Fruit fly (Drosophila melanogaster) whole organism, embryonic: ENCODE results near the gene CG18557.
A peak's percentile ranks its signal among the peaks of the same experiment; 100 is the strongest.

Source experiments
- ATbp ChIP-seq: fragments of 200-800 bp; sonication (Bioruptor generic); optimal IDR thresholded peaks from 2 replicates; lab custom pipeline; 2017; ENCODE audit warnings: missing biosample characterization, mild to moderate bottlenecking, missing genetic modification characterization, missing genetic modification reagents
- Awh ChIP-seq: fragments of 200-800 bp; sonication (Bioruptor generic); IDR thresholded peaks from 2 replicates; pipeline ENCODE4, ENCODE4 v1.3.6; 2022; ENCODE audit warnings: missing biosample characterization, missing genetic modification characterization
- Blimp-1 ChIP-seq: fragments of 200-800 bp; sonication (Bioruptor generic); optimal IDR thresholded peaks from 3 replicates; lab custom pipeline; 2018; ENCODE audit warnings: missing biosample characterization, missing genetic modification characterization, mild to moderate bottlenecking, moderate library complexity, missing genetic modification reagents
- BtbVII ChIP-seq: fragments of 200-800 bp; sonication (Bioruptor generic); optimal IDR thresholded peaks from 3 replicates; lab custom pipeline; 2017; ENCODE audit warnings: missing biosample characterization, mild to moderate bottlenecking, missing genetic modification characterization
- CG10147 ChIP-seq: fragments of 200-800 bp; sonication (Bioruptor generic); optimal IDR thresholded peaks from 2 replicates; lab custom pipeline; 2019; ENCODE audit warnings: missing biosample characterization, mild to moderate bottlenecking, missing genetic modification characterization, moderate library complexity
- CG10267 ChIP-seq: fragments of 200-800 bp; sonication (Bioruptor generic); optimal IDR thresholded peaks from 2 replicates; lab custom pipeline; 2018; ENCODE audit warnings: missing biosample characterization, mild to moderate bottlenecking, missing genetic modification characterization, moderate library complexity
- CG10431 ChIP-seq: fragments of 200-800 bp; sonication (Bioruptor generic); optimal IDR thresholded peaks from 3 replicates; lab custom pipeline; 2018; ENCODE audit warnings: missing biosample characterization, mild to moderate bottlenecking, missing genetic modification characterization
- CG12071 ChIP-seq: fragments of 200-800 bp; sonication (Bioruptor generic); optimal IDR thresholded peaks from 3 replicates; lab custom pipeline; 2018; ENCODE audit warnings: missing biosample characterization, mild to moderate bottlenecking, missing genetic modification characterization
- CG12659 ChIP-seq: fragments of 200-800 bp; sonication (Bioruptor generic); optimal IDR thresholded peaks from 3 replicates; lab custom pipeline; 2017; ENCODE audit warnings: mild to moderate bottlenecking, missing biosample characterization, missing genetic modification reagents, missing genetic modification characterization
- CG13424 ChIP-seq: fragments of 200-800 bp; sonication (Bioruptor generic); optimal IDR thresholded peaks from 2 replicates; lab custom pipeline; 2019; ENCODE audit warnings: missing biosample characterization, mild to moderate bottlenecking, missing genetic modification characterization, moderate library complexity
- CG14014 ChIP-seq: fragments of 200-800 bp; sonication (Bioruptor generic); IDR thresholded peaks from 2 replicates; pipeline ENCODE4 v1.3.6; 2022; ENCODE audit warnings: missing biosample characterization, missing genetic modification characterization
- CG17186 ChIP-seq: fragments of 200-800 bp; sonication (Bioruptor generic); optimal IDR thresholded peaks from 3 replicates; lab custom pipeline; 2017; ENCODE audit warnings: missing biosample characterization, missing genetic modification reagents, missing genetic modification characterization
- CG17359 ChIP-seq: fragments of 200-800 bp; sonication (Bioruptor generic); optimal IDR thresholded peaks from 3 replicates; lab custom pipeline; 2018; ENCODE audit warnings: missing biosample characterization, mild to moderate bottlenecking, missing genetic modification characterization, moderate library complexity
- CG17361 ChIP-seq: fragments of 200-800 bp; sonication (Bioruptor generic); IDR thresholded peaks from 3 replicates; pipeline ENCODE4 v1.3.6; 2022; ENCODE audit warnings: missing biosample characterization, missing genetic modification characterization
- CG17385 ChIP-seq: fragments of 200-800 bp; sonication (Bioruptor generic); optimal IDR thresholded peaks from 3 replicates; lab custom pipeline; 2018; ENCODE audit warnings: missing biosample characterization, mild to moderate bottlenecking, missing genetic modification characterization
- CG1792 ChIP-seq: fragments of 200-800 bp; sonication (Bioruptor generic); optimal IDR thresholded peaks from 2 replicates; lab custom pipeline; 2016; ENCODE audit warnings: missing biosample characterization, missing genetic modification characterization
- CG18599 ChIP-seq: fragments of 200-800 bp; sonication (Bioruptor generic); optimal IDR thresholded peaks from 3 replicates; lab custom pipeline; 2017; ENCODE audit warnings: missing biosample characterization, missing genetic modification characterization, mild to moderate bottlenecking, moderate library complexity, missing genetic modification reagents
- CG18764 ChIP-seq: fragments of 200-800 bp; sonication (Bioruptor generic); optimal IDR thresholded peaks from 3 replicates; lab custom pipeline; 2016; ENCODE audit warnings: missing biosample characterization, missing genetic modification characterization
- CG2875 ChIP-seq: fragments of 200-800 bp; sonication (Bioruptor generic); optimal IDR thresholded peaks from 2 replicates; lab custom pipeline; 2017; ENCODE audit warnings: missing biosample characterization, mild to moderate bottlenecking, missing genetic modification characterization, missing genetic modification reagents
- CG33557 ChIP-seq: fragments of 200-800 bp; sonication (Bioruptor generic); optimal IDR thresholded peaks from 2 replicates; lab custom pipeline; 2019; ENCODE audit warnings: missing biosample characterization, mild to moderate bottlenecking, missing genetic modification characterization, moderate library complexity
- CG3407 ChIP-seq: fragments of 200-800 bp; sonication (Bioruptor generic); optimal IDR thresholded peaks from 2 replicates; lab custom pipeline; 2018; ENCODE audit warnings: missing biosample characterization, mild to moderate bottlenecking, missing genetic modification characterization
- CG6813 ChIP-seq: fragments of 200-800 bp; sonication (Bioruptor generic); optimal IDR thresholded peaks from 2 replicates; lab custom pipeline; 2017; ENCODE audit warnings: missing biosample characterization, missing genetic modification characterization, mild to moderate bottlenecking, moderate library complexity, missing genetic modification reagents
- CG7839 ChIP-seq: fragments of 200-800 bp; sonication (Bioruptor generic); optimal IDR thresholded peaks from 3 replicates; lab custom pipeline; 2018; ENCODE audit warnings: missing biosample characterization, mild to moderate bottlenecking, missing genetic modification characterization, moderate library complexity
- CG8290 ChIP-seq, 3 experiments: fragments of 200-800 bp; sonication (Bioruptor generic); optimal IDR thresholded peaks; 2 replicates each; lab custom pipeline; 2016 to 2019; ENCODE audit warnings: missing biosample characterization in 3 of 3, missing genetic modification characterization in 3 of 3, mild to moderate bottlenecking in 2 of 3, moderate library complexity in 1 of 3
- CG9727 ChIP-seq: fragments of 200-800 bp; sonication (Bioruptor generic); optimal IDR thresholded peaks from 3 replicates; lab custom pipeline; 2017; ENCODE audit warnings: missing biosample characterization, mild to moderate bottlenecking, missing genetic modification characterization
- Dbx ChIP-seq: fragments of 200-800 bp; sonication (Bioruptor generic); IDR thresholded peaks from 3 replicates; pipeline ENCODE4 v1.3.6; 2022; ENCODE audit warnings: missing biosample characterization, missing genetic modification characterization
- Dip3 ChIP-seq: fragments of 200-800 bp; sonication (Bioruptor generic); optimal IDR thresholded peaks from 3 replicates; lab custom pipeline; 2016; ENCODE audit warnings: missing biosample characterization, missing genetic modification characterization
- HLHmδ ChIP-seq: fragments of 200-800 bp; sonication (Bioruptor generic); optimal IDR thresholded peaks from 2 replicates; lab custom pipeline; 2018; ENCODE audit warnings: missing biosample characterization, mild to moderate bottlenecking, missing genetic modification characterization, moderate library complexity
- Hmr ChIP-seq: fragments of 200-800 bp; sonication (Bioruptor generic); optimal IDR thresholded peaks from 3 replicates; lab custom pipeline; 2017; ENCODE audit warnings: mild to moderate bottlenecking, missing biosample characterization, missing genetic modification reagents, missing genetic modification characterization
- Hr78 ChIP-seq, 2 experiments: fragments of 200-800 bp in 1 of 2; fragments of >200 bp in 1 of 2; sonication (Bioruptor generic) in 1 of 2; optimal IDR thresholded peaks; 2 replicates each; lab custom pipeline; 2017 to 2019; ENCODE audit warnings: missing biosample characterization in 2 of 2, missing genetic modification characterization in 2 of 2, mild to moderate bottlenecking in 1 of 2, moderate library complexity in 1 of 2
- Hsf ChIP-seq: fragments of 200-800 bp; sonication (Bioruptor generic); optimal IDR thresholded peaks from 3 replicates; lab custom pipeline; 2016; ENCODE audit warnings: missing biosample characterization, missing genetic modification characterization
- Jarid2 ChIP-seq: fragments of 200-800 bp; sonication (Bioruptor generic); optimal IDR thresholded peaks from 3 replicates; lab custom pipeline; 2017; ENCODE audit warnings: mild to moderate bottlenecking, missing biosample characterization, missing genetic modification reagents, missing genetic modification characterization
- MBD-R2 ChIP-seq: fragments of 200-800 bp; sonication (Bioruptor generic); IDR thresholded peaks from 2 replicates; pipeline ENCODE4 v1.3.6; 2022; ENCODE audit warnings: missing biosample characterization, missing genetic modification characterization
- br ChIP-seq: fragments of >200 bp; optimal IDR thresholded peaks from 2 replicates; lab custom pipeline; 2017
- bsh ChIP-seq, 2 experiments: fragments of 200-800 bp; sonication (Bioruptor generic); optimal IDR thresholded peaks; 2 replicates each; lab custom pipeline; 2017 to 2018; ENCODE audit warnings: mild to moderate bottlenecking in 2 of 2, missing biosample characterization in 2 of 2, missing genetic modification characterization in 2 of 2, moderate library complexity in 1 of 2
- caup ChIP-seq: fragments of 200-800 bp; sonication (Bioruptor generic); optimal IDR thresholded peaks from 3 replicates; lab custom pipeline; 2017; ENCODE audit warnings: missing biosample characterization, mild to moderate bottlenecking, missing genetic modification characterization, moderate library complexity; ENCODE audit not compliant: severe bottlenecking
- ci ChIP-seq: fragments of 200-800 bp; sonication (Bioruptor generic); IDR thresholded peaks from 3 replicates; pipeline ENCODE4 v1.3.6; 2022; ENCODE audit warnings: missing biosample characterization, missing genetic modification characterization
- eve ChIP-seq, 2 experiments: fragments of >200 bp; optimal IDR thresholded peaks; 2 replicates each; lab custom pipeline; 2017; ENCODE audit warnings: missing biosample characterization in 2 of 2, missing genetic modification characterization in 2 of 2
- fd102C ChIP-seq: fragments of 200-800 bp; sonication (Bioruptor generic); optimal IDR thresholded peaks from 2 replicates; lab custom pipeline; 2018; ENCODE audit warnings: missing biosample characterization, mild to moderate bottlenecking, missing genetic modification characterization, moderate library complexity
- fd64A ChIP-seq: fragments of 200-800 bp; sonication (Bioruptor generic); optimal IDR thresholded peaks from 3 replicates; lab custom pipeline; 2018; ENCODE audit warnings: missing biosample characterization, mild to moderate bottlenecking, missing genetic modification characterization
- gce ChIP-seq: fragments of 200-800 bp; sonication (Bioruptor generic); IDR thresholded peaks from 3 replicates; pipeline ENCODE4 v1.3.6; 2022; ENCODE audit warnings: missing biosample characterization, missing genetic modification characterization
- lab ChIP-seq: fragments of 200-800 bp; sonication (Bioruptor generic); optimal IDR thresholded peaks from 3 replicates; lab custom pipeline; 2017; ENCODE audit warnings: missing biosample characterization, missing genetic modification characterization, mild to moderate bottlenecking, moderate library complexity, missing genetic modification reagents
- mirr ChIP-seq: fragments of 200-800 bp; sonication (Bioruptor generic); optimal IDR thresholded peaks from 3 replicates; lab custom pipeline; 2018; ENCODE audit warnings: missing biosample characterization, mild to moderate bottlenecking, missing genetic modification characterization
- odd ChIP-seq: fragments of 200-800 bp; sonication (Bioruptor generic); optimal IDR thresholded peaks from 2 replicates; lab custom pipeline; 2017; ENCODE audit warnings: missing biosample characterization, mild to moderate bottlenecking, missing genetic modification characterization
- sens ChIP-seq: fragments of 200-800 bp; sonication (Bioruptor generic); peaks from one replicate; lab custom pipeline; 2016; ENCODE audit warnings: missing biosample characterization, missing genetic modification characterization
- sob ChIP-seq: fragments of 200-800 bp; sonication (Bioruptor generic); IDR thresholded peaks from 2 replicates; pipeline ENCODE4 v1.3.6; 2022; ENCODE audit warnings: missing biosample characterization, missing genetic modification characterization
- sqz ChIP-seq: fragments of 200-800 bp; sonication (Bioruptor generic); optimal IDR thresholded peaks from 3 replicates; lab custom pipeline; 2018; ENCODE audit warnings: missing biosample characterization, mild to moderate bottlenecking, missing genetic modification characterization
- tup ChIP-seq: fragments of 200-800 bp; sonication (Bioruptor generic); optimal IDR thresholded peaks from 2 replicates; lab custom pipeline; 2016; ENCODE audit warnings: missing biosample characterization, mild to moderate bottlenecking, missing genetic modification characterization, moderate library complexity

CG18557 gene

DNA sequence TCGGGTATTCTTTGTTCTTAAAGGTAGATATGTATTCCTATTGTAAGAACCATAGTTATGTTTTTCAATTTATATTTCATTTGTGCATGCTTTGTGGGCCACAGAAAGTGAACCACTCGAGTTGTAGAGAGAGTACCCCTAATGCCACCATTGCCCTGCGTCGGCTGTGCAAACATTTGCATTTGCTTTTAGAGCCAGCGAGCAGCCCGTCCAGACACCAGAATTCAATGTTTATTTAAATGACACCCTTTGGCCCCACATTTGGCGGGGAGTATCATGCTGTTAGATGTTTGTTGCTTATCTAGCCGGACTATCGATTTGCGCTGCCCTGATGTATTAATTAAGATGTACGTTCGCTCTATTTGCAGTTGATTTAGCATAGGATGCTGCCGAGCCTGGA lies 19.1 kb upstream of the CG18557 start (continued):
- TF ChIP-seq CG17359 (peak; percentile 16), CG9727 (GFP tag; lab: Kevin White, UChicago) (peak; percentile 47), Jarid2 (GFP tag; lab: Kevin White, UChicago) (no peak), odd (GFP tag; lab: Kevin White, UChicago) (peak; percentile 55), CG3407 (peak; percentile 20), Awh (GFP tag; lab: Robert Waterston, UW) (peak; percentile 24; the same call in 1 of the 2 replicates), MBD-R2 (GFP tag; lab: Robert Waterston, UW) (no peak), eve (GFP tag; optimal IDR thresholded peaks at IDR 0.05; lab: Kevin White, UChicago) (no peak), fd64A (GFP tag; lab: Kevin White, UChicago) (peak; percentile 50), br (no peak), fd102C (GFP tag; lab: Kevin White, UChicago) (peak; percentile 14), CG12659 (GFP tag; lab: Kevin White, UChicago) (peak; percentile 24), CG13424 (tag; lab: Kevin White, UChicago) (peak; percentile 17), CG1792 (GFP tag; lab: Kevin White, UChicago) (peak; percentile 4), ATbp (GFP tag; lab: Kevin White, UChicago) (peak; percentile 70), Blimp-1 (peak; percentile 32), Hmr (GFP tag; lab: Kevin White, UChicago) (peak; percentile 20), HLHmδ (peak; percentile 87), CG12071 (GFP tag; lab: Kevin White, UChicago) (peak; percentile 59), CG6813 (GFP tag; lab: Kevin White, UChicago) (peak; percentile 68), CG7839 (tag; lab: Kevin White, UChicago) (peak; percentile 2), CG17385 (GFP tag; lab: Kevin White, UChicago) (peak; percentile 28), lab (peak; percentile 70), CG10267 (tag; lab: Kevin White, UChicago) (no peak), CG8290 (GFP tag; optimal IDR thresholded peaks at IDR 0.05; lab: Kevin White, UChicago) (no peak), CG8290 (tag; optimal IDR thresholded peaks at IDR 0.05; lab: Kevin White, UChicago) (peak in 1 of 2 experiments; percentile 62), CG14014 (GFP tag; lab: Robert Waterston, UW) (peak; percentile 11; the same call in 1 of the 2 replicates), Dbx (GFP tag; lab: Robert Waterston, UW) (no peak), CG18764 (GFP tag; lab: Kevin White, UChicago) (peak; percentile 32), CG17186 (GFP tag; lab: Kevin White, UChicago) (peak; percentile 14), sens (GFP tag; lab: Kevin White, UChicago) (peak; percentile 65), Hr78 (GFP tag; optimal IDR thresholded peaks at IDR 0.05; lab: Kevin White, UChicago) (peak in 1 of 2 experiments; percentile 52), CG2875 (peak; percentile 36), sob (0 out of 2 replicates have a peak, but pooled peaks have one; percentile 5), ci (GFP tag; lab: Robert Waterston, UW) (peak; percentile 73; the same call in 2 of the 3 replicates), bsh (GFP tag; optimal IDR thresholded peaks at IDR 0.05; lab: Kevin White, UChicago) (peak in 1 of 2 experiments; percentile 8), CG18599 (GFP tag; lab: Kevin White, UChicago) (peak; percentile 11), BtbVII (GFP tag; lab: Kevin White, UChicago) (peak; percentile 27), caup (GFP tag; lab: Kevin White, UChicago) (peak; percentile 49), Hsf (GFP tag; lab: Kevin White, UChicago) (no peak), gce (0 out of 3 replicates have a peak, but pooled peaks have one; percentile 43), CG10431 (GFP tag; lab: Kevin White, UChicago) (peak; percentile 29), Dip3 (no peak), tup (peak; percentile 17), CG10147 (GFP tag; lab: Kevin White, UChicago) (no peak), sqz (GFP tag; lab: Kevin White, UChicago) (peak; percentile 35), CG17361 (GFP tag; lab: Robert Waterston, UW) (no peak), CG33557 (GFP tag; lab: Kevin White, UChicago) (peak; percentile 21), mirr (peak; percentile 14)
